Worm (Caenorhabditis elegans): Measurements from ENCODE around the gene gei-13.

ce11 chrIII:9623460-9623859, 13.5 kb downstream of the gei-13 start:
- TF ChIP-seq nhr-11 (tag; optimal IDR thresholded peaks at IDR 0.05), result no peak
- TF ChIP-seq sdc-2 (tag; optimal IDR thresholded peaks at IDR 0.05), result no peak
- no peak for TF ChIP-seq ztf-16 (tag; optimal IDR thresholded peaks at IDR 0.05)
- no peak for TF ChIP-seq C08G9.2 (tag; optimal IDR thresholded peaks at IDR 0.05)
- no peak for TF ChIP-seq fkh-10 (GFP tag; optimal IDR thresholded peaks at IDR 0.05)
- TF ChIP-seq ceh-9 (tag; optimal IDR thresholded peaks at IDR 0.05), result no peak
- TF ChIP-seq ama-1 (optimal IDR thresholded peaks at IDR 0.05), result no peak
- no peak for TF ChIP-seq rnt-1 (tag; optimal IDR thresholded peaks at IDR 0.05)
